Worm (Caenorhabditis elegans): ENCODE data around the gene Y46H3D.8.

- TF ChIP-seq fos-1 (tag; optimal IDR thresholded peaks at IDR 0.05) = no peak
- no peak for TF ChIP-seq dmd-4 (tag; optimal IDR thresholded peaks at IDR 0.05)
- TF ChIP-seq ceh-82 (tag; optimal IDR thresholded peaks at IDR 0.05) = no peak
- TF ChIP-seq F13H6.1 (tag; optimal IDR thresholded peaks at IDR 0.05) = no peak
- TF ChIP-seq mab-5 (tag; optimal IDR thresholded peaks at IDR 0.05) = no peak
These were observed 47.2 kb upstream of the Y46H3D.8 start, which contains the start of gene srw-98 for ce11 chrV:1678228-1678627.

All from whole organism, L2 larva.